Worm (Caenorhabditis elegans) whole organism, L4/young adult: ENCODE results near the gene F57A8.1.

Experiments used
- W03F9.2 ChIP-seq: fragments of 150-350 bp; optimal IDR thresholded peaks from 2 replicates; lab custom pipeline; 2014; ENCODE audit warnings: missing biosample characterization, missing genetic modification characterization
- dao-5 ChIP-seq: sonication (generic microtip); optimal IDR thresholded peaks from 2 replicates; lab custom pipeline; 2016; ENCODE audit warnings: missing genotype, missing genetic modification characterization, moderate library complexity, missing compliant biosample characterization
- him-1 ChIP-seq: sonication (generic microtip); optimal IDR thresholded peaks from 2 replicates; lab custom pipeline; 2016; ENCODE audit warnings: missing genotype, missing genetic modification reagents, missing genetic modification characterization, missing compliant biosample characterization

DNA sequence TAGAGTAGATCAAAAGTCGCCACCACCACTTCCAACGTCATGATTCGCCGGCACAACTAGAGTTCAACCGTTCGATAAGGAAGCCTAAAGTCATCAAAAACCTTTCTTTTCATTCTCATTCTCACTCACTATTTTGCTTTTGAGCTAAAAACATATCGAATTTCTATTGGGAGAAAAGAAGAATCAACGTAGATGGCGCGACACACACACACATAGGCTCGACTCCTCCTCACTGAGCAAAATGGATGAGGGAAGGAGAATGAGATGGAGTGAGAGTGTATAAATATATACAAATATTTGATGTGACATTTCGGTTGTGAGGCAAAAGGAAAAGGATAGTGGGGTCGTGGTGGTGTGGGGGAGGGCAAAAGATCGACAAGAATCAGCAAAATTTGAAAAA lies 7.6 kb downstream of the F57A8.1 start:
- TF ChIP-seq W03F9.2 (tag; lab: Kevin White, UChicago) (no peak), him-1 (tag; lab: Kevin White, UChicago) (no peak), dao-5 (tag; lab: Kevin White, UChicago) (no peak)
